ENCODE assay signal across 3 fruit fly cellular contexts in the genomic region with DNA sequence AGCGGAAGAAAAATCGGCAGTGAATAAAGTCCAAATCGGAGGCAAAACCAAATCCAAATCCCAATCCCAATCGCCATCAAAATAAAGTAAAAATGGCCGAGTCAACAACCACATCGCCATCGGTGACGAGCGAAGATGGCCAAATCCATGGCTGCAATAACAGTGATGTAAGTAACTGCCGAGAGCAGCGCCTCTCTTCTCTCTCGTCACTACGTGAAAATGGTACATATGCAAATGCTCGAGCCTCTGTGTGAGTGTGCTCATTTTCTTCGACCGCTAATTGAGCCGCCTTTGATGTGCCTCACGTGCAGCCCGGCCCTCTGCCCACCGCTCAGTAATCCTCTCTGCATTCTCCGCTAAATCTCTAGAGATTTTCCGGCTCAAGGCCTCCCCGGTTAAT.
TF ChIP-seq lines count a peak whose summit lies in the region.

No protein-coding gene starts in this region.

- TF ChIP-seq CTCF in whole organism, embryonic (GFP tag; optimal IDR thresholded peaks at IDR 0.05; lab: Kevin White, UChicago), result no peak

TF ChIP-seq in whole organism, adult, 20 proteins besides CTCF, POLR2A, EP300 and RAD21:
- TF ChIP-seq kay (GFP tag; lab: Kevin White, UChicago; ENCODE audit: borderline replicate concordance) (peak; percentile 71), Clk (GFP tag; optimal IDR thresholded peaks at IDR 0.05; lab: Kevin White, UChicago) (no peak)

TF ChIP-seq in whole organism, embryonic, 481 proteins besides CTCF, POLR2A, EP300 and RAD21 (continues in another document):
- TF ChIP-seq ems (GFP tag; optimal IDR thresholded peaks at IDR 0.05; lab: Kevin White, UChicago) (no peak), CG18764 (GFP tag; optimal IDR thresholded peaks at IDR 0.05; lab: Kevin White, UChicago) (no peak), Meics (GFP tag; optimal IDR thresholded peaks at IDR 0.05; lab: Kevin White, UChicago) (peak; percentile 47), Lim3 (GFP tag; IDR thresholded peaks at IDR 0.05; lab: Robert Waterston, UW) (no peak), ken (GFP tag; IDR thresholded peaks at IDR 0.05; lab: Robert Waterston, UW) (0 out of 3 replicates have a peak, but pooled peaks have one; percentile 17), CG8359 (GFP tag; optimal IDR thresholded peaks at IDR 0.05; lab: Kevin White, UChicago; ENCODE audit: borderline replicate concordance) (no peak), CG7987 (GFP tag; optimal IDR thresholded peaks at IDR 0.05; lab: Kevin White, UChicago) (peak; percentile 25), slbo (GFP tag; IDR thresholded peaks at IDR 0.05; lab: Robert Waterston, UW) (0 out of 2 replicates have a peak, but pooled peaks have one; percentile 33), ci (GFP tag; IDR thresholded peaks at IDR 0.05; lab: Robert Waterston, UW) (no peak), hth (optimal IDR thresholded peaks at IDR 0.05; lab: Kevin White, UChicago) (no peak), CG17612 (GFP tag; IDR thresholded peaks at IDR 0.05; lab: Robert Waterston, UW) (no peak), Trl (optimal IDR thresholded peaks at IDR 0.05; lab: Kevin White, UChicago) (peak; percentile 23 to 29), Trl (GFP tag; optimal IDR thresholded peaks at IDR 0.05; lab: Kevin White, UChicago) (no peak), Med (GFP tag; lab: Kevin White, UChicago) (peak; percentile 40), so (GFP tag; IDR thresholded peaks at IDR 0.05; lab: Robert Waterston, UW) (0 out of 3 replicates have a peak, but pooled peaks have one; percentile 9), chinmo (GFP tag; IDR thresholded peaks at IDR 0.05; lab: Robert Waterston, UW; ENCODE audit: partially characterized antibody) (0 out of 4 replicates have a peak, but pooled peaks have one; percentile 51), tna (GFP tag; IDR thresholded peaks at IDR 0.05; lab: Robert Waterston, UW; ENCODE audit: partially characterized antibody) (no peak), Pdp1 (GFP tag; optimal IDR thresholded peaks at IDR 0.05; lab: Kevin White, UChicago) (peak in 1 of 2 experiments; percentile 73), Hand (GFP tag; optimal IDR thresholded peaks at IDR 0.05; lab: Kevin White, UChicago) (no peak), Side (GFP tag; optimal IDR thresholded peaks at IDR 0.05; lab: Kevin White, UChicago) (no peak), cwo (GFP tag; optimal IDR thresholded peaks at IDR 0.05; lab: Kevin White, UChicago) (peak; percentile 56), CG12769 (tag; optimal IDR thresholded peaks at IDR 0.05; lab: Kevin White, UChicago) (peak; percentile 1), otp (GFP tag; IDR thresholded peaks at IDR 0.05; lab: Robert Waterston, UW) (0 out of 3 replicates have a peak, but pooled peaks have one; percentile 16), Mad (GFP tag; optimal IDR thresholded peaks at IDR 0.05; lab: Kevin White, UChicago) (no peak), lab (GFP tag; optimal IDR thresholded peaks at IDR 0.05; lab: Kevin White, UChicago) (no peak), chm (GFP tag; IDR thresholded peaks at IDR 0.05; lab: Robert Waterston, UW) (peak; percentile 52; the same call in 1 of the 2 replicates), Dbx (GFP tag; IDR thresholded peaks at IDR 0.05; lab: Robert Waterston, UW) (0 out of 3 replicates have a peak, but pooled peaks have one; percentile 7), vvl (GFP tag; IDR thresholded peaks at IDR 0.05; lab: Robert Waterston, UW) (peak; percentile 48; the same call in 1 of the 2 replicates), Awh (GFP tag; IDR thresholded peaks at IDR 0.05; lab: Robert Waterston, UW) (peak; percentile 75), Hr51 (GFP tag; optimal IDR thresholded peaks at IDR 0.05; lab: Kevin White, UChicago) (no peak), CG42726 (GFP tag; IDR thresholded peaks at IDR 0.05; lab: Robert Waterston, UW; ENCODE audit: partially characterized antibody) (no peak), tll (GFP tag; optimal IDR thresholded peaks at IDR 0.05; lab: Kevin White, UChicago) (no peak), sob (GFP tag; IDR thresholded peaks at IDR 0.05; lab: Robert Waterston, UW) (0 out of 2 replicates have a peak, but pooled peaks have one; percentile 8), cg (GFP tag; optimal IDR thresholded peaks at IDR 0.05; lab: Kevin White, UChicago) (peak; percentile 20), CG13894 (tag; optimal IDR thresholded peaks at IDR 0.05; lab: Kevin White, UChicago) (peak; percentile 2), repo (GFP tag; optimal IDR thresholded peaks at IDR 0.05; lab: Kevin White, UChicago) (no peak), Optix (GFP tag; IDR thresholded peaks at IDR 0.05; lab: Robert Waterston, UW) (0 out of 3 replicates have a peak, but pooled peaks have one; percentile 5), zen (tag; optimal IDR thresholded peaks at IDR 0.05; lab: Kevin White, UChicago) (peak; percentile 43)

TF ChIP-seq in whole organism, prepupa, 60 proteins besides CTCF, POLR2A, EP300 and RAD21:
- no peak for TF ChIP-seq eg (GFP tag; IDR thresholded peaks at IDR 0.05; lab: Robert Waterston, UW)
- TF ChIP-seq Eip78C (GFP tag; lab: Kevin White, UChicago), result peak; percentile 42
- peak; percentile 51 for TF ChIP-seq fkh (GFP tag; optimal IDR thresholded peaks at IDR 0.05; lab: Kevin White, UChicago)
